Fruit fly (Drosophila melanogaster) whole organism, embryonic: Measurements from ENCODE around the gene fiz.

Source experiments
- B-H2 ChIP-seq: fragments of 200-800 bp; sonication (Bioruptor generic); optimal IDR thresholded peaks from 2 replicates; lab custom pipeline; 2018; ENCODE audit warnings: missing biosample characterization, mild to moderate bottlenecking, missing genetic modification characterization
- BtbVII ChIP-seq: fragments of 200-800 bp; sonication (Bioruptor generic); optimal IDR thresholded peaks from 3 replicates; lab custom pipeline; 2017; ENCODE audit warnings: missing biosample characterization, mild to moderate bottlenecking, missing genetic modification characterization
- CG10979 ChIP-seq: fragments of 200-800 bp; sonication (Bioruptor generic); optimal IDR thresholded peaks from 2 replicates; lab custom pipeline; 2018; ENCODE audit warnings: missing biosample characterization, mild to moderate bottlenecking, missing genetic modification characterization, moderate library complexity
- CG13123 ChIP-seq: fragments of 200-800 bp; sonication (Bioruptor generic); optimal IDR thresholded peaks from 2 replicates; lab custom pipeline; 2016; ENCODE audit warnings: missing biosample characterization, missing genetic modification characterization
- CG13894 ChIP-seq: fragments of 200-800 bp; sonication (Bioruptor generic); optimal IDR thresholded peaks from 3 replicates; lab custom pipeline; 2018; ENCODE audit warnings: missing biosample characterization, mild to moderate bottlenecking, missing genetic modification characterization, moderate library complexity
- CG15514 ChIP-seq: fragments of 200-800 bp; sonication (Bioruptor generic); optimal IDR thresholded peaks from 3 replicates; lab custom pipeline; 2017; ENCODE audit warnings: missing biosample characterization, missing genetic modification characterization, mild to moderate bottlenecking, moderate library complexity, missing genetic modification reagents
- CG16813 ChIP-seq: fragments of 200-800 bp; sonication (Bioruptor generic); IDR thresholded peaks from 3 replicates; pipeline ENCODE4 v1.3.6; 2022; ENCODE audit warnings: missing biosample characterization, missing genetic modification characterization; ENCODE audit not compliant: partially characterized antibody
- CG2116 ChIP-seq: fragments of 200-800 bp; sonication (Bioruptor generic); optimal IDR thresholded peaks from 3 replicates; lab custom pipeline; 2018; ENCODE audit warnings: missing biosample characterization, mild to moderate bottlenecking, missing genetic modification characterization
- CG31365 ChIP-seq: fragments of 200-800 bp; sonication (Bioruptor generic); optimal IDR thresholded peaks from 2 replicates; lab custom pipeline; 2018; ENCODE audit warnings: missing biosample characterization, mild to moderate bottlenecking, missing genetic modification characterization
- CG3163 ChIP-seq: fragments of 200-800 bp; sonication (Bioruptor generic); optimal IDR thresholded peaks from 3 replicates; lab custom pipeline; 2016; ENCODE audit warnings: missing biosample characterization, missing genetic modification characterization
- CG3726 ChIP-seq: fragments of 200-800 bp; sonication (Bioruptor generic); IDR thresholded peaks from 3 replicates; pipeline ENCODE4, ENCODE4 v1.3.6; 2022; ENCODE audit warnings: missing biosample characterization, missing genetic modification characterization
- CG3847 ChIP-seq: fragments of 200-800 bp; sonication (Bioruptor generic); IDR thresholded peaks from 2 replicates; pipeline ENCODE4 v1.3.6; 2022; ENCODE audit warnings: missing biosample characterization, missing genetic modification characterization
- CG4707 ChIP-seq: fragments of 200-800 bp; sonication (Bioruptor generic); optimal IDR thresholded peaks from 2 replicates; lab custom pipeline; 2018; ENCODE audit warnings: missing biosample characterization, mild to moderate bottlenecking, missing genetic modification characterization, moderate library complexity
- CG6854 ChIP-seq: fragments of 200-800 bp; sonication (Bioruptor generic); optimal IDR thresholded peaks from 3 replicates; lab custom pipeline; 2017; ENCODE audit warnings: missing biosample characterization, mild to moderate bottlenecking, missing genetic modification characterization
- CG7745 ChIP-seq: fragments of 200-800 bp; sonication (Bioruptor generic); optimal IDR thresholded peaks from 2 replicates; lab custom pipeline; 2018; ENCODE audit warnings: missing biosample characterization, mild to moderate bottlenecking, missing genetic modification characterization, moderate library complexity
- Camta ChIP-seq: fragments of 200-800 bp; sonication (Bioruptor generic); optimal IDR thresholded peaks from 2 replicates; lab custom pipeline; 2016; ENCODE audit warnings: missing biosample characterization, missing genetic modification characterization
- Dbx ChIP-seq: fragments of 200-800 bp; sonication (Bioruptor generic); IDR thresholded peaks from 3 replicates; pipeline ENCODE4 v1.3.6; 2022; ENCODE audit warnings: missing biosample characterization, missing genetic modification characterization
- Dfd ChIP-seq, 2 experiments: fragments of >200 bp; optimal IDR thresholded peaks; 2 replicates each; lab custom pipeline; 2017; ENCODE audit warnings: missing biosample characterization in 2 of 2, missing genetic modification characterization in 2 of 2
- Dref ChIP-seq: fragments of 200-800 bp; sonication (Bioruptor generic); IDR thresholded peaks from 2 replicates; pipeline ENCODE4 v1.3.6; 2022; ENCODE audit warnings: missing biosample characterization, missing genetic modification characterization
- Ets65A ChIP-seq: fragments of 200-800 bp; sonication (Bioruptor generic); peaks from one replicate; lab custom pipeline; 2016; ENCODE audit warnings: missing biosample characterization, missing genetic modification characterization
- Ets97D ChIP-seq: fragments of 200-800 bp; sonication (Bioruptor generic); optimal IDR thresholded peaks from 3 replicates; lab custom pipeline; 2016; ENCODE audit warnings: missing biosample characterization, missing genetic modification characterization
- Gug ChIP-seq: fragments of 200-800 bp; sonication (Bioruptor generic); IDR thresholded peaks from 4 replicates; pipeline ENCODE4 v1.3.6; 2022; ENCODE audit warnings: missing biosample characterization, missing genetic modification characterization
- H2.0 ChIP-seq: fragments of 200-800 bp; sonication (Bioruptor generic); IDR thresholded peaks from 2 replicates; pipeline ENCODE4 v1.3.6; 2022; ENCODE audit warnings: missing biosample characterization, missing genetic modification characterization
- Jarid2 ChIP-seq: fragments of 200-800 bp; sonication (Bioruptor generic); optimal IDR thresholded peaks from 3 replicates; lab custom pipeline; 2017; ENCODE audit warnings: mild to moderate bottlenecking, missing biosample characterization, missing genetic modification reagents, missing genetic modification characterization
- NC2β ChIP-seq: fragments of 200-800 bp; sonication (Bioruptor generic); optimal IDR thresholded peaks from 2 replicates; lab custom pipeline; 2016; ENCODE audit warnings: missing biosample characterization, missing genetic modification characterization
- Neu2 ChIP-seq: fragments of 200-800 bp; sonication (Bioruptor generic); optimal IDR thresholded peaks from 3 replicates; lab custom pipeline; 2016; ENCODE audit warnings: missing biosample characterization, missing genetic modification characterization, borderline replicate concordance
- Opbp ChIP-seq: fragments of 200-800 bp; sonication (Bioruptor generic); IDR thresholded peaks from 3 replicates; pipeline ENCODE4 v1.3.6; 2022; ENCODE audit warnings: missing biosample characterization, missing genetic modification characterization; ENCODE audit not compliant: partially characterized antibody
- bcd ChIP-seq: fragments of 200-800 bp; sonication (Bioruptor generic); optimal IDR thresholded peaks from 2 replicates; lab custom pipeline; 2017; ENCODE audit warnings: missing biosample characterization, mild to moderate bottlenecking, missing genetic modification characterization
- bigmax ChIP-seq: fragments of 200-800 bp; sonication (Bioruptor generic); optimal IDR thresholded peaks from 2 replicates; lab custom pipeline; 2018; ENCODE audit warnings: missing biosample characterization, mild to moderate bottlenecking, missing genetic modification characterization
- caup ChIP-seq: fragments of 200-800 bp; sonication (Bioruptor generic); optimal IDR thresholded peaks from 3 replicates; lab custom pipeline; 2017; ENCODE audit warnings: missing biosample characterization, mild to moderate bottlenecking, missing genetic modification characterization, moderate library complexity; ENCODE audit not compliant: severe bottlenecking
- chm ChIP-seq: fragments of 200-800 bp; sonication (Bioruptor generic); IDR thresholded peaks from 2 replicates; pipeline ENCODE4 v1.3.6; 2022; ENCODE audit warnings: missing biosample characterization, missing genetic modification characterization
- chn ChIP-seq: fragments of 200-800 bp; sonication (Bioruptor generic); optimal IDR thresholded peaks from 2 replicates; lab custom pipeline; 2016; ENCODE audit warnings: missing biosample characterization, missing genetic modification characterization
- cwo ChIP-seq: fragments of 200-800 bp; sonication (Bioruptor generic); optimal IDR thresholded peaks from 3 replicates; lab custom pipeline; 2017; ENCODE audit warnings: missing biosample characterization, missing genetic modification characterization, mild to moderate bottlenecking, moderate library complexity, missing genetic modification reagents
- dimm ChIP-seq: fragments of 200-800 bp; sonication (Bioruptor generic); IDR thresholded peaks from 2 replicates; pipeline ENCODE4 v1.3.6; 2022; ENCODE audit warnings: missing biosample characterization, missing genetic modification characterization
- grn ChIP-seq: fragments of 200-800 bp; sonication (Bioruptor generic); optimal IDR thresholded peaks from 3 replicates; lab custom pipeline; 2017; ENCODE audit warnings: missing biosample characterization, missing genetic modification characterization
- gsb ChIP-seq: fragments of 200-800 bp; sonication (Bioruptor generic); IDR thresholded peaks from 2 replicates; pipeline ENCODE4 v1.3.6; 2022; ENCODE audit warnings: missing biosample characterization, missing genetic modification characterization
- mam ChIP-seq: fragments of 200-800 bp; sonication (Bioruptor generic); optimal IDR thresholded peaks from 3 replicates; lab custom pipeline; 2016; ENCODE audit warnings: missing biosample characterization, missing genetic modification characterization
- oc ChIP-seq: fragments of 200-800 bp; sonication (Bioruptor generic); optimal IDR thresholded peaks from 2 replicates; lab custom pipeline; 2018; ENCODE audit warnings: missing biosample characterization, mild to moderate bottlenecking, missing genetic modification characterization, moderate library complexity
- psq ChIP-seq: fragments of 200-800 bp; sonication (Bioruptor generic); optimal IDR thresholded peaks from 2 replicates; lab custom pipeline; 2017; ENCODE audit warnings: missing biosample characterization, missing genetic modification characterization
- repo ChIP-seq: fragments of 200-800 bp; sonication (Bioruptor generic); optimal IDR thresholded peaks from 2 replicates; lab custom pipeline; 2016; ENCODE audit warnings: missing biosample characterization, missing genetic modification characterization
- schlank ChIP-seq: fragments of 200-800 bp; sonication (Bioruptor generic); optimal IDR thresholded peaks from 2 replicates; lab custom pipeline; 2018; ENCODE audit warnings: missing biosample characterization, mild to moderate bottlenecking, missing genetic modification characterization
- sob ChIP-seq: fragments of 200-800 bp; sonication (Bioruptor generic); IDR thresholded peaks from 2 replicates; pipeline ENCODE4 v1.3.6; 2022; ENCODE audit warnings: missing biosample characterization, missing genetic modification characterization
- sr ChIP-seq: fragments of 200-800 bp; sonication (Bioruptor generic); IDR thresholded peaks from 3 replicates; pipeline ENCODE4 v1.3.6; 2022; ENCODE audit warnings: missing biosample characterization, missing genetic modification characterization
- ssp ChIP-seq: fragments of 200-800 bp; sonication (Bioruptor generic); IDR thresholded peaks from 2 replicates; pipeline ENCODE4 v1.3.6; 2022; ENCODE audit warnings: missing biosample characterization, missing genetic modification characterization
- stwl ChIP-seq: fragments of 200-800 bp; sonication (Bioruptor generic); optimal IDR thresholded peaks from 3 replicates; lab custom pipeline; 2018; ENCODE audit warnings: missing biosample characterization, mild to moderate bottlenecking, missing genetic modification characterization, moderate library complexity
- tll ChIP-seq, 2 experiments: fragments of 200-800 bp in 1 of 2; fragments of >200 bp in 1 of 2; sonication (Bioruptor generic) in 1 of 2; optimal IDR thresholded peaks; 2 replicates each; lab custom pipeline; 2017 to 2019; ENCODE audit warnings: missing biosample characterization in 2 of 2, missing genetic modification characterization in 2 of 2, mild to moderate bottlenecking in 1 of 2, moderate library complexity in 1 of 2
- ttk ChIP-seq: fragments of 200-800 bp; sonication (Bioruptor generic); IDR thresholded peaks from 2 replicates; pipeline ENCODE4 v2.1.2; 2022; ENCODE audit warnings: missing biosample characterization, missing genetic modification characterization
- usp ChIP-seq: fragments of >200 bp; optimal IDR thresholded peaks from 2 replicates; lab custom pipeline; 2017; ENCODE audit warnings: missing biosample characterization, missing genetic modification characterization
- vvl ChIP-seq: fragments of 200-800 bp; sonication (Bioruptor generic); IDR thresholded peaks from 2 replicates; pipeline ENCODE4 v1.3.6; 2022; ENCODE audit warnings: missing biosample characterization, missing genetic modification characterization
- zen ChIP-seq: fragments of 200-800 bp; sonication (Bioruptor generic); optimal IDR thresholded peaks from 3 replicates; lab custom pipeline; 2018; ENCODE audit warnings: missing biosample characterization, mild to moderate bottlenecking, missing genetic modification characterization, moderate library complexity

Gene fiz

dm6 chrX:14955050-14955783 is 45.7 kb upstream of the fiz start, which contains the start of the genes CG9030 and eag (continued):
- TF ChIP-seq CG16813 (GFP tag; lab: Robert Waterston, UW): peak; percentile 89
- TF ChIP-seq Jarid2 (GFP tag; lab: Kevin White, UChicago): no peak
- no peak; the same call in 2 of the 4 replicates for TF ChIP-seq Gug
- TF ChIP-seq Dfd (GFP tag; optimal IDR thresholded peaks at IDR 0.05; lab: Kevin White, UChicago): no peak
- TF ChIP-seq Dref (GFP tag; lab: Robert Waterston, UW): peak; percentile 93
- TF ChIP-seq tll (GFP tag; optimal IDR thresholded peaks at IDR 0.05; lab: Kevin White, UChicago): no peak
- no peak for TF ChIP-seq CG3726
- TF ChIP-seq BtbVII (GFP tag; lab: Kevin White, UChicago): no peak
- TF ChIP-seq vvl (GFP tag; lab: Robert Waterston, UW): peak; percentile 31; the same call in 1 of the 2 replicates
- TF ChIP-seq oc (tag; lab: Kevin White, UChicago): no peak
- no peak for TF ChIP-seq chn (GFP tag; lab: Kevin White, UChicago)
- TF ChIP-seq chm (GFP tag; lab: Robert Waterston, UW): no peak
- no peak for TF ChIP-seq schlank (tag; lab: Kevin White, UChicago)
- TF ChIP-seq CG2116 (GFP tag; lab: Kevin White, UChicago): peak; percentile 70
- no peak for TF ChIP-seq CG4707
- no peak for TF ChIP-seq H2.0 (GFP tag; lab: Robert Waterston, UW)
- no peak for TF ChIP-seq B-H2 (GFP tag; lab: Kevin White, UChicago)
- no peak for TF ChIP-seq grn
- TF ChIP-seq psq (GFP tag; lab: Kevin White, UChicago): no peak
- TF ChIP-seq sr: no peak
- TF ChIP-seq CG13894 (tag; lab: Kevin White, UChicago): peak; percentile 41
- no peak for TF ChIP-seq mam (GFP tag; lab: Kevin White, UChicago)
- peak; percentile 6 for TF ChIP-seq CG3163
- TF ChIP-seq stwl (tag; lab: Kevin White, UChicago): peak; percentile 85
- no peak for TF ChIP-seq bigmax
- no peak for TF ChIP-seq ttk
- TF ChIP-seq CG31365 (tag; lab: Kevin White, UChicago): no peak
- 0 out of 2 replicates have a peak, but pooled peaks have one; percentile 17 for TF ChIP-seq CG3847 (GFP tag; lab: Robert Waterston, UW)
- TF ChIP-seq bcd: peak; percentile 17
- TF ChIP-seq CG15514 (GFP tag; lab: Kevin White, UChicago): peak; percentile 65
- peak; percentile 87 for TF ChIP-seq Neu2
- peak; percentile 48; the same call in 1 of the 2 replicates for TF ChIP-seq sob
- TF ChIP-seq Ets65A (GFP tag; lab: Kevin White, UChicago): no peak
- TF ChIP-seq cwo: no peak
- no peak for TF ChIP-seq NC2β (GFP tag; lab: Kevin White, UChicago)
- peak; percentile 17 for TF ChIP-seq zen (tag; lab: Kevin White, UChicago)
- no peak for TF ChIP-seq repo (GFP tag; lab: Kevin White, UChicago)
- peak; percentile 90 for TF ChIP-seq Opbp (GFP tag; lab: Robert Waterston, UW)
- peak; percentile 2 for TF ChIP-seq caup (GFP tag; lab: Kevin White, UChicago)
- no peak for TF ChIP-seq gsb (GFP tag; lab: Robert Waterston, UW)
- TF ChIP-seq usp: no peak
- peak; percentile 55 for TF ChIP-seq Ets97D (GFP tag; lab: Kevin White, UChicago)
- TF ChIP-seq CG13123 (GFP tag; lab: Kevin White, UChicago): no peak
- no peak for TF ChIP-seq CG6854
- no peak for TF ChIP-seq dimm (GFP tag; lab: Robert Waterston, UW)
- TF ChIP-seq Dbx (GFP tag; lab: Robert Waterston, UW): 0 out of 3 replicates have a peak, but pooled peaks have one; percentile 16
- TF ChIP-seq CG10979 (tag; lab: Kevin White, UChicago): no peak
- TF ChIP-seq Camta (GFP tag; lab: Kevin White, UChicago): no peak
- no peak for TF ChIP-seq CG7745
- TF ChIP-seq ssp (GFP tag; lab: Robert Waterston, UW): no peak
